Worm (Caenorhabditis elegans) whole organism, L2 larva: ENCODE results near the gene srg-64.

Experiments
- ZK546.5 ChIP-seq: sonication (generic microtip); optimal IDR thresholded peaks from 2 replicates; lab custom pipeline; 2017; ENCODE audit warnings: missing biosample characterization, missing genetic modification characterization
- alr-1 ChIP-seq: fragments of 150-350 bp; optimal IDR thresholded peaks from 2 replicates; lab custom pipeline; 2014; ENCODE audit warnings: missing biosample characterization, missing genetic modification characterization
- aly-2 ChIP-seq: fragments of 150-350 bp; optimal IDR thresholded peaks from 2 replicates; lab custom pipeline; 2014; ENCODE audit warnings: missing biosample characterization, missing genetic modification characterization
- ama-1 ChIP-seq: fragments of 150-350 bp; optimal IDR thresholded peaks from 2 replicates; lab custom pipeline; 2018; ENCODE audit warnings: inconsistent platforms
- blmp-1 ChIP-seq: sonication (generic microtip); optimal IDR thresholded peaks from 2 replicates; lab custom pipeline; 2017; ENCODE audit warnings: missing genetic modification characterization, mild to moderate bottlenecking, missing compliant biosample characterization, antibody characterized with exemption, moderate library complexity; ENCODE audit not compliant: insufficient read depth
- crh-2 ChIP-seq: sonication (generic microtip); optimal IDR thresholded peaks from 2 replicates; lab custom pipeline; 2017; ENCODE audit warnings: missing biosample characterization, missing genetic modification characterization
- elt-1 ChIP-seq: fragments of 150-350 bp; optimal IDR thresholded peaks from 2 replicates; lab custom pipeline; 2014; ENCODE audit warnings: missing biosample characterization, missing genetic modification characterization
- elt-3 ChIP-seq: sonication (generic microtip); optimal IDR thresholded peaks from 2 replicates; lab custom pipeline; 2017; ENCODE audit warnings: missing biosample characterization, missing genetic modification characterization
- fos-1 ChIP-seq: fragments of 150-350 bp; optimal IDR thresholded peaks from 2 replicates; lab custom pipeline; 2014; ENCODE audit warnings: missing biosample characterization, missing genetic modification characterization
- gmeb-1 ChIP-seq: fragments of 150-350 bp; optimal IDR thresholded peaks from 2 replicates; lab custom pipeline; 2014; ENCODE audit warnings: missing biosample characterization, missing genetic modification characterization
- lin-11 ChIP-seq: fragments of 150-350 bp; sonication (generic microtip); optimal IDR thresholded peaks from 2 replicates; lab custom pipeline; 2014; ENCODE audit warnings: missing biosample characterization, missing genetic modification characterization, inconsistent platforms, mixed read lengths
- lin-39 ChIP-seq: fragments of 150-350 bp; optimal IDR thresholded peaks from 2 replicates; lab custom pipeline; 2014; ENCODE audit warnings: missing biosample characterization, missing genetic modification reagents, missing genetic modification characterization
- nhr-10 ChIP-seq: sonication (generic microtip); optimal IDR thresholded peaks from 2 replicates; lab custom pipeline; 2017; ENCODE audit warnings: missing biosample characterization, missing genetic modification characterization
- nhr-129 ChIP-seq: fragments of 150-350 bp; optimal IDR thresholded peaks from 2 replicates; lab custom pipeline; 2014; ENCODE audit warnings: missing biosample characterization, missing genetic modification characterization
- nhr-25 ChIP-seq: fragments of 150-350 bp; sonication (generic microtip); optimal IDR thresholded peaks from 3 replicates; lab custom pipeline; 2014; ENCODE audit warnings: missing biosample characterization, missing genetic modification characterization
- peb-1 ChIP-seq: fragments of 150-350 bp; optimal IDR thresholded peaks from 2 replicates; lab custom pipeline; 2014; ENCODE audit warnings: missing biosample characterization, missing genetic modification characterization
- sem-4 ChIP-seq: fragments of 150-350 bp; optimal IDR thresholded peaks from 2 replicates; lab custom pipeline; 2014; ENCODE audit warnings: missing biosample characterization, missing genetic modification reagents, missing genetic modification characterization
- skn-1 ChIP-seq: sonication (generic microtip); optimal IDR thresholded peaks from 2 replicates; lab custom pipeline; 2017; ENCODE audit warnings: missing biosample characterization, missing genetic modification characterization
- sma-3 ChIP-seq: sonication (generic microtip); optimal IDR thresholded peaks from 2 replicates; lab custom pipeline; 2016; ENCODE audit warnings: missing genetic modification reagents, missing genetic modification characterization, missing compliant biosample characterization
- sma-9 ChIP-seq, 2 experiments: fragments of 150-350 bp in 1 of 2; sonication (generic microtip) in 1 of 2; optimal IDR thresholded peaks; 2 replicates each; lab custom pipeline; 2014 to 2016; ENCODE audit warnings: missing genetic modification characterization in 2 of 2, mild to moderate bottlenecking in 1 of 2, missing biosample characterization in 1 of 2, missing compliant biosample characterization in 1 of 2, missing genetic modification reagents in 1 of 2, moderate library complexity in 1 of 2
- snpc-4 ChIP-seq: fragments of 150-350 bp; optimal IDR thresholded peaks from 2 replicates; lab custom pipeline; 2014; ENCODE audit warnings: missing biosample characterization, missing genetic modification characterization
- unc-55 ChIP-seq: fragments of 150-350 bp; sonication (generic microtip); optimal IDR thresholded peaks from 3 replicates; lab custom pipeline; 2014; ENCODE audit warnings: missing biosample characterization, missing genetic modification reagents, missing genetic modification characterization
- unc-62 ChIP-seq: fragments of 150-350 bp; optimal IDR thresholded peaks from 2 replicates; lab custom pipeline; 2014; ENCODE audit warnings: missing biosample characterization, missing genetic modification reagents, missing genetic modification characterization

Gene srg-64

DNA sequence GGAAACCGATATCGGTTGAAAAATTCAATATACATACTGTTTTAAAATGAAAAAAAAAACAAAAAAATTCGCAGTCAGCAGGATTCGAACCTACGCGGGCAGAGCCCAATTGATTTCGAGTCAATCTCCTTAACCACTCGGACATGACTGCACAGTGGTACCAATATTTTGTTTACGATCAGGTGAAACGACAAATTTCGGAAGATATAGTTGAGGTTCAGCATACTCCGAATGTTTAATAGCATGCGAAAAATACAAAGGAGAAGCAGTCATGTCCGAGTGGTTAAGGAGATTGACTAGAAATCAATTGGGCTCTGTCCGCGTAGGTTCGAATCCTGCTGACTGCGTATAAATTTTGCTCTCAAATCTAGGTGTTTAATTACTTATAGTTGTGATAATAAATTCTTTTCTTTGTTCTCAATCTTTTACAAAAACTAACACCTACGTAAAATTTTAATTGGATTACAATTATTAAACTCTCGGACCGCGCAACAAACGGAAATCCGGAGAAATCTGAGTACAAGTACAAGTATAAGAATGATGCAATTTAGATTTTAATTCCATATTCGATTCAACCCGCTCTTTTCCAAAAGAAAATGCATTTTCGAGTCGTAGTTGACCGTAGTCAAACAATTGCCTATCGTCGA, 33.0 kb upstream of the srg-64 start, which contains the start of gene Y7A5A.13:
Y7A5A.13 (plus strand) TSS at position 597 of the 647 bp plus-strand sequence.
- TF ChIP-seq nhr-25 (tag; lab: Kevin White, UChicago), result no peak
- TF ChIP-seq fos-1, result peak; percentile 12

DNA sequence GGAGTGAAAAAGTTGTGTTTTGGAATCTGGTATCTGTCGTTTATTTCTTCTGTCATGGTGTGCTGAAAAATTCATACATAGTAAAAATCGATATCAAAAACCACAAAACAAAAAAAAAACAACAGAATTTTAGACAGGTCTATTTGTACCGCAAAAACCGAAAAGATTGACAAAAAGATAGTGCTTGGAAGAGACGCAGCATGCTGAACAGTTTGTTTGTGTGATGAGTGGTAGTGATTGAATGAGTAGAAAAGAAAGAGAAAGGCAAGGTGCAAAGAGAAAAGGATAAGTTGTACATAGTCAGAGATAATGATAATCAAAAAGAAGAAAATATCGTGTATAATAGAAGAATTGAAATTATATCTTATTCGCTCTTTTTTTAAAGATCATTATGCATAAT, 32.2 kb upstream of the srg-64 start, which contains the start of gene Y7A5A.2:
Y7A5A.2 (minus strand) TSS at position 62 of the 400 bp plus-strand sequence.
- TF ChIP-seq lin-39, result no peak
- no peak for TF ChIP-seq sem-4 (tag; lab: Kevin White, UChicago)
- TF ChIP-seq fos-1, result peak; percentile 35
- no peak for TF ChIP-seq unc-62 (GFP tag; lab: Kevin White, UChicago)
- no peak for TF ChIP-seq unc-55 (GFP tag; lab: Kevin White, UChicago)
- peak; percentile 12 for TF ChIP-seq sma-9 (GFP tag; optimal IDR thresholded peaks at IDR 0.05; lab: Kevin White, UChicago)
- TF ChIP-seq sma-9 (tag; optimal IDR thresholded peaks at IDR 0.05; lab: Kevin White, UChicago), result no peak
- TF ChIP-seq nhr-129 (tag; lab: Kevin White, UChicago), result peak; percentile 11
- TF ChIP-seq blmp-1 (tag; lab: Kevin White, UChicago), result peak; percentile 54
- no peak for TF ChIP-seq gmeb-1 (tag; lab: Kevin White, UChicago)
- no peak for TF ChIP-seq lin-11

DNA sequence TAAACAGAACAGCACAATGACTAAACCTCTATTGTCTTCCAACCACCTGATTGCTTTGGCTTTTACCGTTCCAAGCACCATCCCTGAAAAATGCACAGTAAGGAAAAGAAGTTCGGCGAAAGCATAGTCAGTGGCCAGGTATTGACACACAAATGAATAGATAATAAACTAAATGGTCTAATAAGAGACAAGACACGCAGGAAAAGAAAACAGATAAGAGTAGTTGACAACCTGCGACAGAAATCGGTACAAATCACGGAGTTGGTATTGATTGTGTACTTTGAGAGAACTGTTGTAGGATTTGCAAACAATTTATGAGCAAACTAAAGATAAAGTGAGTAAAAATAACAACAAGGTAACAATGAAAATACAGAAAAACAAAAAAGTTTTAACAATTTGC, 31.0 kb upstream of the srg-64 start, which contains the start of gene Y7A5A.1:
Y7A5A.1 (minus strand) TSS at position 83 of the 400 bp plus-strand sequence.
- TF ChIP-seq nhr-10 (tag; lab: Kevin White, UChicago) (no peak), ZK546.5 (tag; lab: Kevin White, UChicago) (no peak), sma-9 (GFP tag; optimal IDR thresholded peaks at IDR 0.05; lab: Kevin White, UChicago) (no peak), sma-9 (tag; optimal IDR thresholded peaks at IDR 0.05; lab: Kevin White, UChicago) (no peak), sma-3 (GFP tag; lab: Kevin White, UChicago) (no peak), fos-1 (peak; percentile 66), crh-2 (tag; lab: Kevin White, UChicago) (no peak), peb-1 (no peak)

- TF ChIP-seq alr-1 (tag; lab: Kevin White, UChicago) (no peak), snpc-4 (tag; lab: Kevin White, UChicago) (peak; percentile 20)
These were observed 30.4 kb upstream of the srg-64 start for ce11 chrX:15770787-15771186.

ce11 chrX:15769895-15770559, 29.6 kb upstream of the srg-64 start:
- TF ChIP-seq skn-1, result no peak
- no peak for TF ChIP-seq ama-1 (lab: Kevin White, UChicago)
- TF ChIP-seq snpc-4 (tag; lab: Kevin White, UChicago), result no peak
- no peak for TF ChIP-seq peb-1
- TF ChIP-seq fos-1, result peak; percentile 18
- TF ChIP-seq elt-1 (tag; lab: Kevin White, UChicago), result no peak
- TF ChIP-seq, all 48 proteins: peak for 1

- no peak for TF ChIP-seq elt-3 (tag; lab: Kevin White, UChicago)
- TF ChIP-seq blmp-1 (tag; lab: Kevin White, UChicago), result no peak
- TF ChIP-seq aly-2 (tag; lab: Kevin White, UChicago), result no peak
These were observed 28.1 kb upstream of the srg-64 start for ce11 chrX:15768532-15768931.

DNA sequence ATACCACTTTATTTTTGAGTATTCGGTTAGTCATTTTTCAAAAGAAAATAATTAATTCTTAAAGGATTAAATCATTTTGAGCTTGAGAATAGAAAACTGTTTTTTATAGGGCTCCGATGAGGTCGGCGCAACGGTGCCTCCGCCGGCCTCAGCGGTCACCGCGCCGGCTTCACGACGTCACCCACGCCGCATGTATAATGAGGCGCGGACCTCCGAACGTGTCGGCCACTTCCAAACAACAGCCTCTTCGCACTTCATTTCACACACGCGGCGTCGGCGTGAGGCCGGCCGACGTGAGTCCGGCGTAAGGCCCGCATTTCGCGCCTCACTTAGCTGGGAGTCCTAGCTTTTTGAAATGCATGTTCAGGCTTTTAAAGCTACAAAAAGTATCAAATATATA, 26.4 kb upstream of the srg-64 start:
- no peak for TF ChIP-seq peb-1

DNA sequence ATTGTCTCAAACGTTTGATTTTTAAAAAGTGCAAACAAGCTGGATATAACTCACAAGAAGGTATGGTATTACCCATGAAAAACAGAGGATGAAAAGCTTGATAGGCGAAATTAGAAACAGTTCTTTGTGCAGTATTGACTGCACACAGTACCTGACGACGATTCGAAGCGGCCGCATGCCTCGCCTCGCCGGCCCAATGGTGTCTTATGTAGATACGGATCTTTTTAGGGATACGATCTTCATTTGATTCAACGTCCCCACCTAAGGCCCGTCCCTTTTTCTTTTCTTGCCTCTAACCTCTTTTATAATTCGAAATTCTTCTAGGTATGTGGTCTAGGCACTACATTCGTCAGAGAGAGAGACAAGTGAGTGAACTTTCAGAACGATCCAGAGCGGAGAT, 25.7 kb upstream of the srg-64 start, which contains the start of gene bus-17:
bus-17 (minus strand) TSS at position 208 of the 400 bp plus-strand sequence.
- no peak for TF ChIP-seq skn-1
